Worm (Caenorhabditis elegans): ENCODE results near the gene F38B6.6.

DNA sequence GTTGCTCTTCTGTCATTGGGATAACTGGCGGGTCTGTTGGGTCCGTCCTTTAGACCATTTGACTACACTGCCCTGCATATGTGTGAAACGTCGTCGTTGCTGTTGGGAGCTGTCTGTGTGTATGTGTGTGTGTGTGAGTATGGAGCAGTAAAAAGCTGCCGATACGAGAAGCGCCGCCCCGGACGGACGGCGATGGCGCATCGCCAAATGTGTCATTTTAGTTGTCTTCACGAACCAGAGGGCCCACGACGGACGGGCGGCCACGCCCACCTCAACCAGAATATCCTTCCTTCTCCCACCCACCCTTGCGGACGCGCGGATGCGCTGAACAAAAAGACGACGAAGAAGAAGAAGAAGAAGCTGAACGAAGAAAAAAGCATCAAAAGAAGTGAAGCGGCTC is 12.4 kb upstream of the F38B6.6 start, which contains the start of gene acr-2:
- TF ChIP-seq ceh-63 (GFP tag; optimal IDR thresholded peaks at IDR 0.05) (peak; percentile 35), unc-98 (GFP tag; IDR thresholded peaks at IDR 0.05) (no peak), unc-62 (GFP tag; optimal IDR thresholded peaks at IDR 0.05) (no peak), pag-3 (tag; optimal IDR thresholded peaks at IDR 0.05; ENCODE audit: borderline replicate concordance, insufficient read depth) (no peak)

Data from whole organism, L1 larva.